Fruit fly (Drosophila melanogaster) S2 (cell line): ENCODE measurements around the gene AP-2alpha.

Experiments
- CG8478 ChIP-seq: fragments of >200 bp; optimal IDR thresholded peaks from 2 replicates; lab custom pipeline; 2018
- CTCF ChIP-seq, 2 experiments: fragments of >200 bp; optimal IDR thresholded peaks; 2 replicates each; lab custom pipeline; 2018

DNA sequence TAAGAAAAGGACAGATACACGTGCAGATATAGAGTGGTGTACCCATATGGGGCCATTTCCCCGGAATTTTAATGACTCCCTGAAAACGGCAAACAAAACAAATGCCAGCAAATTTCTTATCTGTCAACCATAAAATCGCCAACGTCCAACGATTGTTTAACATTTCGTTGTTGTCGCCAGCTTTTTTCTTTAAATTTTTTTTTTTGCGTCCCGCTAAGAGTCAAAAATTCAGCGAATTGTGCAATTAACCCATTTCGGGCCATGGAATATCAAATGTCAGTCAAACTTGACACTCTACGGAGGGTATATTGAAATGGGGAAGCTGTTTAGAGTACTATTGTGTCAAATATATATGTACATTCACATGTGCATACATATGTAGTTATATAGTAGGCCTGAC, 17.5 kb upstream of the AP-2alpha start:
- TF ChIP-seq CTCF (optimal IDR thresholded peaks at IDR 0.05; lab: Kevin White, UChicago) (no peak), CG8478 (lab: Kevin White, UChicago) (no peak)
